Worm (Caenorhabditis elegans) whole organism, L3 larva: ENCODE results near the gene alh-8.

Experiments
- ama-1 ChIP-seq: fragments of 150-350 bp; optimal IDR thresholded peaks from 2 replicates; lab custom pipeline; 2018
- ceh-82 ChIP-seq: fragments of 150-350 bp; optimal IDR thresholded peaks from 2 replicates; lab custom pipeline; 2014; ENCODE audit warnings: missing biosample characterization, missing genetic modification characterization
- lin-39 ChIP-seq: fragments of 150-350 bp; optimal IDR thresholded peaks from 2 replicates; lab custom pipeline; 2018; ENCODE audit warnings: missing biosample characterization, missing genetic modification reagents, missing genetic modification characterization
- mdl-1 ChIP-seq: fragments of 150-350 bp; optimal IDR thresholded peaks from 2 replicates; lab custom pipeline; 2014; ENCODE audit warnings: missing biosample characterization, missing genetic modification characterization

alh-8 gene

ce11 chrII:11777893-11778480 is 49.1 kb downstream of the alh-8 start, which contains the start of the genes patr-1 and dna-2 (continued):
- TF ChIP-seq lin-39 (tag; lab: Kevin White, UChicago) (peak; percentile 24), mdl-1 (no peak), ceh-82 (tag; lab: Kevin White, UChicago) (no peak), ama-1 (no peak)
- TF ChIP-seq, all 47 proteins: peak for 12
